Fruit fly (Drosophila melanogaster) whole organism, adult: ENCODE data around the gene Ns3.

Experiments used
- CG11617 ChIP-seq: fragments of 200-800 bp; sonication (Bioruptor generic); optimal IDR thresholded peaks from 2 replicates; lab custom pipeline; 2017; ENCODE audit warnings: mild to moderate bottlenecking, missing biosample characterization, missing genetic modification reagents, missing genetic modification characterization
- CG12768 ChIP-seq: fragments of 200-800 bp; sonication (Bioruptor generic); optimal IDR thresholded peaks from 2 replicates; lab custom pipeline; 2017; ENCODE audit warnings: missing biosample characterization, missing genetic modification characterization, mild to moderate bottlenecking, moderate library complexity, missing genetic modification reagents
- CG14711 ChIP-seq: fragments of 200-800 bp; sonication (Bioruptor generic); optimal IDR thresholded peaks from 2 replicates; lab custom pipeline; 2018; ENCODE audit warnings: missing biosample characterization, mild to moderate bottlenecking, missing genetic modification characterization, moderate library complexity
- CG1620 ChIP-seq: fragments of 200-800 bp; sonication (Bioruptor generic); optimal IDR thresholded peaks from 2 replicates; lab custom pipeline; 2016; ENCODE audit warnings: missing biosample characterization, missing genetic modification characterization
- CG33017 ChIP-seq: fragments of 200-800 bp; sonication (Bioruptor generic); optimal IDR thresholded peaks from 2 replicates; lab custom pipeline; 2018; ENCODE audit warnings: missing biosample characterization, mild to moderate bottlenecking, missing genetic modification characterization, moderate library complexity
- CG5204 ChIP-seq: fragments of 200-800 bp; sonication (Bioruptor generic); optimal IDR thresholded peaks from 2 replicates; lab custom pipeline; 2016; ENCODE audit warnings: missing biosample characterization, missing genetic modification characterization
- CG7045 ChIP-seq: fragments of 200-800 bp; sonication (Bioruptor generic); optimal IDR thresholded peaks from 2 replicates; lab custom pipeline; 2017; ENCODE audit warnings: missing biosample characterization, mild to moderate bottlenecking, missing genetic modification characterization
- CG7101 ChIP-seq: fragments of 200-800 bp; sonication (Bioruptor generic); optimal IDR thresholded peaks from 2 replicates; lab custom pipeline; 2018; ENCODE audit warnings: missing biosample characterization, mild to moderate bottlenecking, missing genetic modification characterization, moderate library complexity
- Clk ChIP-seq: fragments of 200-800 bp; sonication (Bioruptor generic); optimal IDR thresholded peaks from 2 replicates; lab custom pipeline; 2017; ENCODE audit warnings: missing biosample characterization, missing genetic modification characterization
- Crg-1 ChIP-seq: fragments of 200-800 bp; sonication (Bioruptor generic); optimal IDR thresholded peaks from 2 replicates; lab custom pipeline; 2016; ENCODE audit warnings: missing biosample characterization, missing genetic modification characterization
- Hr96 ChIP-seq: fragments of 200-800 bp; sonication (Bioruptor generic); optimal IDR thresholded peaks from 2 replicates; lab custom pipeline; 2016; ENCODE audit warnings: missing biosample characterization, missing genetic modification characterization
- Mnt ChIP-seq: fragments of 200-800 bp; sonication (Bioruptor generic); optimal IDR thresholded peaks from 2 replicates; lab custom pipeline; 2016; ENCODE audit warnings: missing biosample characterization, mild to moderate bottlenecking, missing genetic modification characterization
- bab1 ChIP-seq: fragments of 200-800 bp; sonication (Bioruptor generic); optimal IDR thresholded peaks from 3 replicates; lab custom pipeline; 2019; ENCODE audit warnings: missing biosample characterization, mild to moderate bottlenecking, missing genetic modification characterization, moderate library complexity
- cic ChIP-seq: fragments of 200-800 bp; sonication (Bioruptor generic); optimal IDR thresholded peaks from 2 replicates; lab custom pipeline; 2017; ENCODE audit warnings: missing biosample characterization, mild to moderate bottlenecking, missing genetic modification characterization, moderate library complexity
- cnc ChIP-seq, 2 experiments: fragments of >200 bp; optimal IDR thresholded peaks; 2 replicates each; lab custom pipeline; 2017
- kay ChIP-seq: fragments of 200-800 bp; sonication (Bioruptor generic); peaks from one replicate; lab custom pipeline; 2016; ENCODE audit warnings: missing biosample characterization, missing genetic modification characterization, borderline replicate concordance
- ovo ChIP-seq: fragments of 200-800 bp; sonication (Bioruptor generic); optimal IDR thresholded peaks from 2 replicates; lab custom pipeline; 2016; ENCODE audit warnings: missing biosample characterization, missing genetic modification characterization
- pad ChIP-seq: fragments of 200-800 bp; sonication (Bioruptor generic); optimal IDR thresholded peaks from 3 replicates; lab custom pipeline; 2017; ENCODE audit warnings: missing biosample characterization, missing genetic modification characterization, mild to moderate bottlenecking, moderate library complexity, missing genetic modification reagents
- tj ChIP-seq: fragments of 200-800 bp; sonication (Bioruptor generic); optimal IDR thresholded peaks from 3 replicates; lab custom pipeline; 2017; ENCODE audit warnings: missing biosample characterization, mild to moderate bottlenecking, missing genetic modification characterization, moderate library complexity
- toe ChIP-seq: fragments of 200-800 bp; sonication (Bioruptor generic); optimal IDR thresholded peaks from 2 replicates; lab custom pipeline; 2016; ENCODE audit warnings: missing biosample characterization, missing genetic modification characterization

Gene Ns3

dm6 chrX:1470562-1470961 lies 6.5 kb upstream of the Ns3 start, which contains the start of gene pck:
pck (plus strand) TSS chrX:1470666.
- TF ChIP-seq ovo (peak; percentile 78), CG14711 (tag; lab: Kevin White, UChicago) (peak; percentile 68), cic (GFP tag; lab: Kevin White, UChicago) (no peak), CG7045 (GFP tag; lab: Kevin White, UChicago) (no peak), tj (GFP tag; lab: Kevin White, UChicago) (peak; percentile 36), CG11617 (GFP tag; lab: Kevin White, UChicago) (peak; percentile 66), toe (GFP tag; lab: Kevin White, UChicago) (peak; percentile 60), pad (peak; percentile 56), Mnt (GFP tag; lab: Kevin White, UChicago) (peak; percentile 86), CG1620 (GFP tag; lab: Kevin White, UChicago) (peak; percentile 77), bab1 (GFP tag; lab: Kevin White, UChicago) (peak; percentile 56), Hr96 (GFP tag; lab: Kevin White, UChicago) (peak; percentile 81), CG7101 (tag; lab: Kevin White, UChicago) (peak; percentile 54), Crg-1 (GFP tag; lab: Kevin White, UChicago) (peak; percentile 57), kay (GFP tag; lab: Kevin White, UChicago) (no peak), CG12768 (GFP tag; lab: Kevin White, UChicago) (no peak), CG33017 (peak; percentile 10)

- TF ChIP-seq cnc (optimal IDR thresholded peaks at IDR 0.05; lab: Kevin White, UChicago) (no peak), CG7101 (tag; lab: Kevin White, UChicago) (no peak), CG1620 (GFP tag; lab: Kevin White, UChicago) (no peak), Clk (GFP tag; lab: Kevin White, UChicago) (no peak), CG11617 (GFP tag; lab: Kevin White, UChicago) (no peak), kay (GFP tag; lab: Kevin White, UChicago) (no peak), pad (no peak), bab1 (GFP tag; lab: Kevin White, UChicago) (no peak), Hr96 (GFP tag; lab: Kevin White, UChicago) (no peak), CG14711 (tag; lab: Kevin White, UChicago) (no peak), CG7045 (GFP tag; lab: Kevin White, UChicago) (no peak), toe (GFP tag; lab: Kevin White, UChicago) (no peak), Crg-1 (GFP tag; lab: Kevin White, UChicago) (no peak), CG12768 (GFP tag; lab: Kevin White, UChicago) (no peak), tj (GFP tag; lab: Kevin White, UChicago) (no peak), CG5204 (GFP tag; lab: Kevin White, UChicago) (no peak), CG33017 (no peak), ovo (no peak), cic (GFP tag; lab: Kevin White, UChicago) (no peak), Mnt (GFP tag; lab: Kevin White, UChicago) (no peak)
Measured at dm6 chrX:1469717-1470116, 5.7 kb upstream of the Ns3 start, which contains the start of gene CG32808. CG32808 (minus strand) TSS chrX:1469817.

- TF ChIP-seq ovo (no peak), Mnt (GFP tag; lab: Kevin White, UChicago) (no peak), CG14711 (tag; lab: Kevin White, UChicago) (no peak), CG33017 (no peak), CG7101 (tag; lab: Kevin White, UChicago) (no peak), tj (GFP tag; lab: Kevin White, UChicago) (no peak), cnc (optimal IDR thresholded peaks at IDR 0.05; lab: Kevin White, UChicago) (no peak), CG11617 (GFP tag; lab: Kevin White, UChicago) (no peak), bab1 (GFP tag; lab: Kevin White, UChicago) (no peak), Crg-1 (GFP tag; lab: Kevin White, UChicago) (no peak), Clk (GFP tag; lab: Kevin White, UChicago) (no peak)
Measured at dm6 chrX:1467382-1467592, 3.3 kb upstream of the Ns3 start, which contains the start of gene CG14778. CG14778 (plus strand) TSS chrX:1467493.

- TF ChIP-seq CG7101 (tag; lab: Kevin White, UChicago) (peak; percentile 10), CG33017 (no peak), CG7045 (GFP tag; lab: Kevin White, UChicago) (no peak), pad (peak; percentile 73), CG5204 (GFP tag; lab: Kevin White, UChicago) (no peak), cic (GFP tag; lab: Kevin White, UChicago) (peak; percentile 99), Crg-1 (GFP tag; lab: Kevin White, UChicago) (no peak), CG1620 (GFP tag; lab: Kevin White, UChicago) (no peak), bab1 (GFP tag; lab: Kevin White, UChicago) (peak; percentile 6), ovo (peak; percentile 68), tj (GFP tag; lab: Kevin White, UChicago) (peak; percentile 94), Mnt (GFP tag; lab: Kevin White, UChicago) (peak; percentile 89), Clk (GFP tag; lab: Kevin White, UChicago) (no peak), cnc (optimal IDR thresholded peaks at IDR 0.05; lab: Kevin White, UChicago) (peak; percentile 65 to 93), CG12768 (GFP tag; lab: Kevin White, UChicago) (peak; percentile 17), CG11617 (GFP tag; lab: Kevin White, UChicago) (peak; percentile 25), kay (GFP tag; lab: Kevin White, UChicago) (no peak), Hr96 (GFP tag; lab: Kevin White, UChicago) (peak; percentile 52), CG14711 (tag; lab: Kevin White, UChicago) (no peak), toe (GFP tag; lab: Kevin White, UChicago) (no peak)
Measured at dm6 chrX:1466505-1467381, 2.7 kb upstream of the Ns3 start.
